Worm (Caenorhabditis elegans) whole organism, young adult: ENCODE data around the gene txt-10.
A peak's percentile ranks its signal among the peaks of the same experiment; 100 is the strongest.

Experiments
- B0035.1 ChIP-seq: sonication (generic microtip); optimal IDR thresholded peaks from 2 replicates; lab custom pipeline; 2016; ENCODE audit warnings: missing genetic modification characterization, mild to moderate bottlenecking, missing compliant biosample characterization, missing genotype, missing genetic modification reagents
- B0336.3 ChIP-seq: fragments of 200-800 bp; sonication (Bioruptor generic); IDR thresholded peaks from 2 replicates; pipeline ENCODE4 v1.3.6; 2022; ENCODE audit warnings: missing genetic modification characterization, missing compliant biosample characterization
- C17E4.6 ChIP-seq: fragments of 200-800 bp; sonication (Bioruptor generic); IDR thresholded peaks from 2 replicates; pipeline ENCODE4 v1.3.6; 2022; ENCODE audit warnings: missing genetic modification reagents, missing genetic modification characterization, missing compliant biosample characterization
- D2030.7 ChIP-seq: fragments of 200-800 bp; sonication (Bioruptor generic); IDR thresholded peaks from 2 replicates; pipeline ENCODE4 v1.3.6; 2022; ENCODE audit warnings: missing genetic modification reagents, missing genetic modification characterization, missing compliant biosample characterization
- F49E8.2 ChIP-seq: sonication (generic microtip); optimal IDR thresholded peaks from 3 replicates; lab custom pipeline; 2017; ENCODE audit warnings: missing genetic modification characterization, mild to moderate bottlenecking, missing compliant biosample characterization, antibody characterized with exemption, moderate library complexity; ENCODE audit not compliant: insufficient read depth
- F57A8.1 ChIP-seq: fragments of 200-800 bp; sonication (Bioruptor generic); optimal IDR thresholded peaks from 2 replicates; lab custom pipeline; 2018; ENCODE audit warnings: mild to moderate bottlenecking, missing genetic modification characterization, moderate library complexity, missing compliant biosample characterization
- T07F8.4 ChIP-seq: sonication (generic microtip); optimal IDR thresholded peaks from 2 replicates; lab custom pipeline; 2016; ENCODE audit warnings: mild to moderate bottlenecking, missing genetic modification characterization, moderate library complexity, missing compliant biosample characterization
- Y53G8AR.9 ChIP-seq: fragments of 200-800 bp; sonication (Bioruptor generic); conservative IDR thresholded peaks from 2 replicates; pipeline ENCODE4 v1.3.6; 2022; ENCODE audit warnings: missing genetic modification reagents, missing genetic modification characterization, missing compliant biosample characterization
- Y67H2A.10 ChIP-seq: fragments of 200-800 bp; sonication (Bioruptor generic); conservative IDR thresholded peaks from 2 replicates; pipeline ENCODE4 v1.3.6; 2022; ENCODE audit warnings: missing genetic modification reagents, missing genetic modification characterization, missing compliant biosample characterization
- Y79H2A.3 ChIP-seq: fragments of 200-800 bp; sonication (Bioruptor generic); conservative IDR thresholded peaks from 2 replicates; pipeline ENCODE4 v1.3.6; 2022; ENCODE audit warnings: missing genetic modification reagents, missing genetic modification characterization, missing compliant biosample characterization
- ZK185.1 ChIP-seq: sonication (generic microtip); optimal IDR thresholded peaks from 2 replicates; lab custom pipeline; 2016; ENCODE audit warnings: mild to moderate bottlenecking, missing genetic modification characterization, missing compliant biosample characterization; ENCODE audit not compliant: poor library complexity, severe bottlenecking
- aptf-3 ChIP-seq: fragments of 200-800 bp; sonication (Bioruptor generic); IDR thresholded peaks from 2 replicates; pipeline ENCODE4 v1.3.6; 2022; ENCODE audit warnings: missing genetic modification characterization, missing compliant biosample characterization
- attf-3 ChIP-seq: fragments of 200-800 bp; sonication (Bioruptor generic); conservative IDR thresholded peaks from 2 replicates; pipeline ENCODE4 v1.3.6; 2022; ENCODE audit warnings: missing genetic modification reagents, missing genetic modification characterization, missing compliant biosample characterization
- attf-6 ChIP-seq: fragments of 200-800 bp; sonication (Bioruptor generic); IDR thresholded peaks from 2 replicates; pipeline ENCODE4 v1.3.6; 2022; ENCODE audit warnings: missing genetic modification reagents, missing genetic modification characterization, missing compliant biosample characterization
- dox-1 ChIP-seq: fragments of 200-800 bp; sonication (Bioruptor generic); IDR thresholded peaks from 2 replicates; pipeline ENCODE4 v1.3.6; 2022; ENCODE audit warnings: missing genetic modification reagents, missing genetic modification characterization, missing compliant biosample characterization
- efl-1 ChIP-seq: fragments of 150-350 bp; optimal IDR thresholded peaks from 2 replicates; lab custom pipeline; 2014; ENCODE audit warnings: missing biosample characterization, missing genetic modification reagents, missing genetic modification characterization
- egrh-3 ChIP-seq: fragments of 200-800 bp; sonication (Bioruptor generic); IDR thresholded peaks from 2 replicates; pipeline ENCODE4 v1.3.6; 2022; ENCODE audit warnings: missing genetic modification reagents, missing genetic modification characterization, missing compliant biosample characterization
- ekl-4 ChIP-seq: fragments of 200-800 bp; sonication (Bioruptor generic); IDR thresholded peaks from 2 replicates; pipeline ENCODE4 v1.3.6; 2022; ENCODE audit warnings: missing genetic modification reagents, missing genetic modification characterization, missing compliant biosample characterization
- gei-17 ChIP-seq: fragments of 200-800 bp; sonication (Bioruptor generic); optimal IDR thresholded peaks from 2 replicates; lab custom pipeline; 2018; ENCODE audit warnings: mild to moderate bottlenecking, missing genetic modification characterization, missing compliant biosample characterization
- hlh-26 ChIP-seq: fragments of 200-800 bp; sonication (Bioruptor generic); conservative IDR thresholded peaks from 2 replicates; pipeline ENCODE4 v1.3.6; 2022; ENCODE audit warnings: missing genetic modification reagents, missing genetic modification characterization, missing compliant biosample characterization
- hmg-20 ChIP-seq: fragments of 200-800 bp; sonication (Bioruptor generic); IDR thresholded peaks from 2 replicates; pipeline ENCODE4 v1.3.6; 2022; ENCODE audit warnings: missing genetic modification reagents, missing genetic modification characterization, missing compliant biosample characterization
- hrde-1 ChIP-seq: sonication (generic microtip); optimal IDR thresholded peaks from 2 replicates; lab custom pipeline; 2016; ENCODE audit warnings: missing genetic modification characterization, mild to moderate bottlenecking, missing compliant biosample characterization, moderate library complexity, missing genotype, missing genetic modification reagents, borderline replicate concordance
- let-526 ChIP-seq: fragments of 200-800 bp; sonication (Bioruptor generic); IDR thresholded peaks from 2 replicates; pipeline ENCODE4 v1.3.6; 2022; ENCODE audit warnings: missing genetic modification reagents, missing genetic modification characterization, missing compliant biosample characterization
- let-607 ChIP-seq, 2 experiments: fragments of 200-800 bp in 1 of 2; sonication (Bioruptor generic) in 1 of 2; sonication (generic microtip) in 1 of 2; optimal IDR thresholded peaks; 2 replicates each; lab custom pipeline; 2016 to 2018; ENCODE audit warnings: mild to moderate bottlenecking in 2 of 2, missing compliant biosample characterization in 2 of 2, missing genetic modification characterization in 2 of 2, moderate library complexity in 2 of 2, missing genotype in 1 of 2
- lin-26 ChIP-seq: fragments of 200-800 bp; sonication (Bioruptor generic); IDR thresholded peaks from 2 replicates; pipeline ENCODE4 v1.3.6; 2022; ENCODE audit warnings: missing genetic modification reagents, missing genetic modification characterization, missing compliant biosample characterization
- lin-40 ChIP-seq: sonication (generic microtip); optimal IDR thresholded peaks from 2 replicates; lab custom pipeline; 2016; ENCODE audit warnings: missing genetic modification characterization, mild to moderate bottlenecking, missing compliant biosample characterization, missing genotype, missing genetic modification reagents
- madf-10 ChIP-seq: sonication (generic microtip); optimal IDR thresholded peaks from 2 replicates; lab custom pipeline; 2016; ENCODE audit warnings: mild to moderate bottlenecking, missing genetic modification characterization, missing compliant biosample characterization
- madf-3 ChIP-seq: fragments of 200-800 bp; sonication (Bioruptor generic); IDR thresholded peaks from 2 replicates; pipeline ENCODE4 v1.3.6; 2022; ENCODE audit warnings: missing genetic modification reagents, missing genetic modification characterization, missing compliant biosample characterization
- madf-8 ChIP-seq: fragments of 200-800 bp; sonication (Bioruptor generic); conservative IDR thresholded peaks from 2 replicates; pipeline ENCODE4 v1.3.6; 2022; ENCODE audit warnings: missing genetic modification reagents, missing genetic modification characterization, missing compliant biosample characterization
- mcd-1 ChIP-seq: fragments of 200-800 bp; sonication (Bioruptor generic); IDR thresholded peaks from 2 replicates; pipeline ENCODE4 v1.3.6; 2022; ENCODE audit warnings: missing genetic modification reagents, missing genetic modification characterization, missing compliant biosample characterization
- mxl-1 ChIP-seq: sonication (generic microtip); optimal IDR thresholded peaks from 2 replicates; lab custom pipeline; 2016; ENCODE audit warnings: missing genetic modification characterization, missing compliant biosample characterization
- nhr-120 ChIP-seq: fragments of 200-800 bp; sonication (Bioruptor generic); IDR thresholded peaks from 2 replicates; pipeline ENCODE4 v1.3.6; 2022; ENCODE audit warnings: missing genetic modification characterization, missing compliant biosample characterization
- nhr-27 ChIP-seq: fragments of 200-800 bp; sonication (Bioruptor generic); optimal IDR thresholded peaks from 2 replicates; lab custom pipeline; 2018; ENCODE audit warnings: mild to moderate bottlenecking, missing genetic modification characterization, moderate library complexity, missing compliant biosample characterization
- nhr-80 ChIP-seq: sonication (generic microtip); optimal IDR thresholded peaks from 2 replicates; lab custom pipeline; 2016; ENCODE audit warnings: missing genetic modification characterization, missing compliant biosample characterization
- pbrm-1 ChIP-seq: fragments of 200-800 bp; sonication (Bioruptor generic); IDR thresholded peaks from 2 replicates; pipeline ENCODE4 v1.3.6; 2022; ENCODE audit warnings: missing genetic modification reagents, missing genetic modification characterization, missing compliant biosample characterization
- repo-1 ChIP-seq: sonication (generic microtip); optimal IDR thresholded peaks from 2 replicates; lab custom pipeline; 2017; ENCODE audit warnings: mild to moderate bottlenecking, missing genetic modification characterization, missing compliant biosample characterization
- sdz-38 ChIP-seq: sonication (generic microtip); optimal IDR thresholded peaks from 2 replicates; lab custom pipeline; 2016; ENCODE audit warnings: missing genotype, missing genetic modification characterization, missing compliant biosample characterization
- snpc-3.4 ChIP-seq: sonication (generic microtip); optimal IDR thresholded peaks from 2 replicates; lab custom pipeline; 2017; ENCODE audit warnings: missing genetic modification characterization, mild to moderate bottlenecking, missing compliant biosample characterization, antibody characterized with exemption, moderate library complexity, missing genotype, missing genetic modification reagents
- snpc-4 ChIP-seq, 5 experiments: fragments of 150-350 bp in 1 of 5; sonication (generic microtip) in 4 of 5; optimal IDR thresholded peaks; 2 replicates each; lab custom pipeline; 2014 to 2018; ENCODE audit warnings: missing genetic modification characterization in 5 of 5, missing biosample characterization in 3 of 5, antibody characterized with exemption in 2 of 5, mild to moderate bottlenecking in 2 of 5, missing compliant biosample characterization in 2 of 5, missing genotype in 2 of 5, moderate library complexity in 2 of 5, missing genetic modification reagents in 1 of 5
- sptf-2 ChIP-seq: fragments of 200-800 bp; sonication (Bioruptor generic); optimal IDR thresholded peaks from 2 replicates; lab custom pipeline; 2018; ENCODE audit warnings: mild to moderate bottlenecking, missing genetic modification characterization, missing compliant biosample characterization
- tbp1 ChIP-seq: fragments of 200-800 bp; sonication (Bioruptor generic); optimal IDR thresholded peaks from 2 replicates; lab custom pipeline; 2018; ENCODE audit warnings: mild to moderate bottlenecking, missing genetic modification characterization, missing compliant biosample characterization
- tlf-1 ChIP-seq: fragments of 200-800 bp; sonication (Bioruptor generic); optimal IDR thresholded peaks from 2 replicates; lab custom pipeline; 2018; ENCODE audit warnings: mild to moderate bottlenecking, missing genetic modification characterization, missing compliant biosample characterization
- xnd-1 ChIP-seq: sonication (generic microtip); optimal IDR thresholded peaks from 2 replicates; lab custom pipeline; 2016; ENCODE audit warnings: missing genotype, missing genetic modification reagents, missing genetic modification characterization, missing compliant biosample characterization
- zfh-2 ChIP-seq: fragments of 200-800 bp; sonication (Bioruptor generic); conservative IDR thresholded peaks from 2 replicates; pipeline ENCODE4 v1.3.6; 2022; ENCODE audit warnings: missing genetic modification reagents, missing genetic modification characterization, missing compliant biosample characterization
- zim-3 ChIP-seq: sonication (generic microtip); optimal IDR thresholded peaks from 2 replicates; lab custom pipeline; 2017; ENCODE audit warnings: mild to moderate bottlenecking, missing genetic modification characterization, moderate library complexity, missing compliant biosample characterization
- ztf-18 ChIP-seq: sonication (generic microtip); optimal IDR thresholded peaks from 2 replicates; lab custom pipeline; 2016; ENCODE audit warnings: missing genotype, mild to moderate bottlenecking, missing genetic modification characterization, missing compliant biosample characterization
- ztf-25 ChIP-seq: fragments of 200-800 bp; sonication (Bioruptor generic); IDR thresholded peaks from 2 replicates; pipeline ENCODE4 v1.3.6; 2022; ENCODE audit warnings: missing genetic modification reagents, missing genetic modification characterization, missing compliant biosample characterization

Gene txt-10

ce11 chrV:10578938-10579337, 46.3 kb upstream of the txt-10 start, which contains the start of the genes erh-1 and lpd-9 (continued):
- TF ChIP-seq mxl-1 (tag; lab: Kevin White, UChicago) = no peak
- peak; percentile 98 for TF ChIP-seq ztf-18 (tag; lab: Kevin White, UChicago)
- peak; percentile 38 to 78 for TF ChIP-seq let-607 (tag; optimal IDR thresholded peaks at IDR 0.05; lab: Kevin White, UChicago)
- peak; percentile 77; the same call in 1 of the 2 replicates for TF ChIP-seq madf-3 (GFP tag; lab: Robert Waterston, UW)
- TF ChIP-seq D2030.7 = peak; percentile 43; the same call in 1 of the 2 replicates
- TF ChIP-seq dox-1 (GFP tag; lab: Robert Waterston, UW) = peak; percentile 83; the same call in 1 of the 2 replicates
- TF ChIP-seq tlf-1 = peak; percentile 49
- TF ChIP-seq attf-3 (GFP tag; lab: Robert Waterston, UW) = peak; percentile 44; the same call in 1 of the 2 replicates
- no peak for TF ChIP-seq T07F8.4 (tag; lab: Kevin White, UChicago)
- TF ChIP-seq tbp1 (GFP tag; lab: Kevin White, UChicago) = peak; percentile 52
- TF ChIP-seq efl-1 = peak; percentile 2
- no peak for TF ChIP-seq madf-10 (tag; lab: Kevin White, UChicago)
- peak; percentile 41 for TF ChIP-seq xnd-1
- TF ChIP-seq F49E8.2 (tag; lab: Kevin White, UChicago) = no peak
- TF ChIP-seq hlh-26 (GFP tag; lab: Robert Waterston, UW) = no peak
- TF ChIP-seq lin-26 (GFP tag; lab: Robert Waterston, UW) = no peak
- TF ChIP-seq sptf-2 (GFP tag; lab: Kevin White, UChicago) = no peak
- peak; percentile 46 for TF ChIP-seq nhr-80 (tag; lab: Kevin White, UChicago)
- TF ChIP-seq hrde-1 = peak; percentile 1
- no peak for TF ChIP-seq sdz-38
- TF ChIP-seq nhr-120 = no peak
- no peak for TF ChIP-seq F57A8.1 (GFP tag; lab: Kevin White, UChicago)
- peak; percentile 81 for TF ChIP-seq B0336.3 (GFP tag; lab: Robert Waterston, UW)
- TF ChIP-seq Y67H2A.10 (GFP tag; lab: Robert Waterston, UW) = no peak
- peak; percentile 19 for TF ChIP-seq snpc-4 (GFP tag; optimal IDR thresholded peaks at IDR 0.05; lab: Kevin White, UChicago)
- peak in 2 of 4 experiments; percentile 47 to 63 for TF ChIP-seq snpc-4 (tag; optimal IDR thresholded peaks at IDR 0.05; lab: Kevin White, UChicago)
- TF ChIP-seq snpc-3.4 = peak; percentile 73
- peak; percentile 87 for TF ChIP-seq Y53G8AR.9 (GFP tag; lab: Robert Waterston, UW)
- TF ChIP-seq mcd-1 (GFP tag; lab: Robert Waterston, UW) = peak; percentile 82
- TF ChIP-seq Y79H2A.3 (GFP tag; lab: Robert Waterston, UW) = no peak
- peak; percentile 23 for TF ChIP-seq gei-17 (GFP tag; lab: Kevin White, UChicago)
- no peak for TF ChIP-seq egrh-3
- no peak for TF ChIP-seq ztf-25 (GFP tag; lab: Robert Waterston, UW)
- TF ChIP-seq lin-40 (tag; lab: Kevin White, UChicago) = peak; percentile 81
- 0 out of 2 replicates have a peak, but pooled peaks have one; percentile 38 for TF ChIP-seq attf-6 (GFP tag; lab: Robert Waterston, UW)
- TF ChIP-seq let-526 (GFP tag; lab: Robert Waterston, UW) = no peak
- no peak for TF ChIP-seq zfh-2 (GFP tag; lab: Robert Waterston, UW)
- no peak for TF ChIP-seq aptf-3 (GFP tag; lab: Robert Waterston, UW)
- TF ChIP-seq hmg-20 = peak; percentile 48; the same call in 1 of the 2 replicates
- no peak for TF ChIP-seq nhr-27 (tag; lab: Kevin White, UChicago)
- no peak for TF ChIP-seq B0035.1
- TF ChIP-seq ekl-4 (GFP tag; lab: Robert Waterston, UW) = peak; percentile 84
- peak; percentile 70 for TF ChIP-seq repo-1
- no peak for TF ChIP-seq C17E4.6 (GFP tag; lab: Robert Waterston, UW)
- TF ChIP-seq madf-8 (GFP tag; lab: Robert Waterston, UW) = peak; percentile 40; the same call in 1 of the 2 replicates
- peak; percentile 72 for TF ChIP-seq pbrm-1
- TF ChIP-seq zim-3 = no peak
- peak; percentile 43 for TF ChIP-seq ZK185.1 (tag; lab: Kevin White, UChicago)
